Worm (Caenorhabditis elegans) whole organism, late embryonic: ENCODE results near the gene ecps-1.

Experiments
- ceh-24 ChIP-seq: sonication (generic microtip); optimal IDR thresholded peaks from 2 replicates; lab custom pipeline; 2016; ENCODE audit warnings: mild to moderate bottlenecking, missing genetic modification characterization, missing compliant biosample characterization
- hlh-13 ChIP-seq: fragments of 200-800 bp; sonication (Bioruptor generic); optimal IDR thresholded peaks from 2 replicates; lab custom pipeline; 2018; ENCODE audit warnings: mild to moderate bottlenecking, missing genetic modification characterization, missing compliant biosample characterization
- tbx-2 ChIP-seq: sonication (generic microtip); optimal IDR thresholded peaks from 2 replicates; lab custom pipeline; 2016; ENCODE audit warnings: missing genetic modification characterization, missing compliant biosample characterization

- no peak for TF ChIP-seq hlh-13 (GFP tag; lab: Kevin White, UChicago)
- no peak for TF ChIP-seq tbx-2 (tag; lab: Kevin White, UChicago)
- no peak for TF ChIP-seq ceh-24 (tag; lab: Kevin White, UChicago)
Measured at ce11 chrIII:10481988-10482387, 21.6 kb upstream of the ecps-1 start, which contains the start of gene D2045.8.
